Fruit fly (Drosophila melanogaster): ENCODE measurements around the gene ATPsynO.
A peak's percentile ranks its signal among the peaks of the same experiment; 100 is the strongest.

The ATPsynO gene

DNA sequence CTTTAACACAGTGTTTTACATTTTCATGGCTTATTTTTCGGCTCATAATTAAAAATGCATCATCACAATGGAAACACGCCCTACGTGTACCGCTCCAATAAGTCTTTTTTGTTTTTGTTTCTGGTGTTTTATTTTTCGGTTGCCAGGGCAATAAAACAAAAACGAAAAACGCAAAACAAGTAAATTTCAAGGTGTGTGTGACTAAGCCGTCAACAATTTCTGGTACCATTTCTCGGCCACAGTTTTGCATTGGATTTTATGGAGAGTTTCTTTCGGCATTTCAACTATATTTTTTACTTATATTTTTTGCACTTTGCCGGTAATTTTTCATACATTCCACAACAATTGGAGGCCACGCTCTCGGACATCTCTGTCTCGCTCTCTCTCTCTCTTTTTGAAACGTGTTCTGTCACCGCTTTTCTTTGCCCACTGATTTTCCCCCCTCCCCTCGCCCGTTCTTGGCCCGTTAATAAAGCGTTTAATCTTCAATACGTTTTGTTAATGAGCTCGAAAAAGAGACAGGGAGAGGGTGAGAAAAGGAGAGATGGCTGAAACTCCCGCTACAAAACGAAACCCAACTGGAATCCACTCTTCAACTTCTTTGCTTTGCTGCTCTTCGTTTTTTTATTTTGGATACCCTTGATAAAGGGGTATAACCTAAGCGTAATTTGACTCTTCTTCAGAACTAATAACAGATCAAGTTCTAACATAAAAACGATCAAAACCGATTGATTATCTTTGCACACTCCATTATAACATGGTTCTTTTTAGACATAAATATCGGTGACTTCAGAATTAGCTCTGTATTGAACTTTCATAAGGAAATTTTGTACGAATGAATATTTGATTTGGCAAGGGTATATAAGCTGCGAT lies 27.9 kb downstream of the ATPsynO start (continued):
- TF ChIP-seq spab (GFP tag; optimal IDR thresholded peaks at IDR 0.05) (no peak), CG34406 (GFP tag; optimal IDR thresholded peaks at IDR 0.05) (peak; percentile 33), CG1621 (tag; optimal IDR thresholded peaks at IDR 0.05) (no peak), CG8319 (GFP tag; optimal IDR thresholded peaks at IDR 0.05) (no peak), CG3032 (tag; optimal IDR thresholded peaks at IDR 0.05) (no peak), CG31627 (GFP tag; optimal IDR thresholded peaks at IDR 0.05) (no peak), dsx (GFP tag; optimal IDR thresholded peaks at IDR 0.05; ENCODE audit: poor library complexity, severe bottlenecking) (no peak), Sox14 (GFP tag; optimal IDR thresholded peaks at IDR 0.05) (no peak), Blimp-1 (GFP tag; optimal IDR thresholded peaks at IDR 0.05) (peak; percentile 67)

- TF ChIP-seq CG3919 (GFP tag; optimal IDR thresholded peaks at IDR 0.05) (no peak), vri (GFP tag; optimal IDR thresholded peaks at IDR 0.05) (peak; percentile 42), CG6854 (GFP tag; optimal IDR thresholded peaks at IDR 0.05) (no peak), CG34406 (GFP tag; optimal IDR thresholded peaks at IDR 0.05) (no peak), CG10631 (GFP tag; optimal IDR thresholded peaks at IDR 0.05) (no peak), Blimp-1 (GFP tag; optimal IDR thresholded peaks at IDR 0.05) (peak; percentile 17), fd85E (GFP tag; optimal IDR thresholded peaks at IDR 0.05) (no peak), Smox (GFP tag; optimal IDR thresholded peaks at IDR 0.05) (no peak), CG8632 (GFP tag; optimal IDR thresholded peaks at IDR 0.05) (no peak), spab (GFP tag; optimal IDR thresholded peaks at IDR 0.05) (no peak), svp (GFP tag) (no peak)
Observed at dm6 chr3R:15293878-15294350, 28.5 kb downstream of the ATPsynO start.

DNA sequence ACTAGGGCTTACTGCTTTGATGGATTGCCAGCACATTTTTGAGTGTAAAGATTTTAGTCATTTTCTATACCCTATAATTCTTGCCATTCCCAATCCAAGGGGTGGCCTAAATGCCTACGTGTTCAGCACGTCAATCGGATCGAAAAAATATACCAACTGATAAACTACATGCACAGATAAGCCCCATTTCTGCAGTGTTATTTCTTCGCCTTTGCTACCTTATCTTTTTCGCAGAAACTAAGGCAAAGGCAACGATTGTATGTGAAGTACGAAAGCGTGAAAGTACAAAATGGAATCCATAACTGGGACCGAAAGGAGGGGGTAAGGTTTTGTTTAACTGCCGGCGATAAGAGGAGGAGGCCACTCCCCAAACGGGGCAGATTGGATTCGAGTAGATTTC lies 32.5 kb downstream of the ATPsynO start:
- TF ChIP-seq Sox14 (GFP tag; optimal IDR thresholded peaks at IDR 0.05) (no peak), vri (GFP tag; optimal IDR thresholded peaks at IDR 0.05) (peak; percentile 83)

dm6 chr3R:15305246-15305645 lies 39.9 kb downstream of the ATPsynO start:
- TF ChIP-seq fd85E (GFP tag; optimal IDR thresholded peaks at IDR 0.05) (no peak), CG6792 (GFP tag; optimal IDR thresholded peaks at IDR 0.05) (no peak), lz (GFP tag; optimal IDR thresholded peaks at IDR 0.05) (no peak), topi (GFP tag; optimal IDR thresholded peaks at IDR 0.05) (no peak), Ets96B (tag; optimal IDR thresholded peaks at IDR 0.05) (no peak), Eip78C (GFP tag) (no peak), Blimp-1 (GFP tag; optimal IDR thresholded peaks at IDR 0.05) (no peak), CG6808 (GFP tag; optimal IDR thresholded peaks at IDR 0.05) (no peak), achi (GFP tag; optimal IDR thresholded peaks at IDR 0.05) (no peak), Smox (GFP tag; optimal IDR thresholded peaks at IDR 0.05) (no peak), svp (GFP tag) (no peak), eg (GFP tag; IDR thresholded peaks at IDR 0.05) (no peak), fd59A (GFP tag; optimal IDR thresholded peaks at IDR 0.05) (no peak), CG6163 (GFP tag; IDR thresholded peaks at IDR 0.05) (no peak)

DNA sequence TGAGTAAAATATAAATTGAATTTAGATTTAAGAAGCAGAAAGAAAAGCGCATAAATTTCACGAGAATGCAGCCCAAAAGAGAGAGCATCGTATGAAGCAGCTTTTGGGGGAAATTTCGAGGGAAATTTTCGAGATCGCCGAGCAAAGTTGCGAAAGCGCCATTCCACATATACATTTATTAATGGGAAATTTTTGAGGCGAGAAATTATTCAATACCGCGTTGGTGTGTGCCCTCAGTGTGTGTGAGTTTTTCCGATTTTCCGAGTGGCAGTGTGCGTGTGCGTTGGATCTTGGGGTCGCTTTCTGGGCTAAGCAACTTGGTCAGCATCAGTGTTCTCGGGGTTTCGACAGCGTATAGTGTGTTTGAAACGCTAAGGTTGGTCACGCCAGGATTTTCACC lies 44.5 kb downstream of the ATPsynO start, which contains the start of gene Tm2:
TSS of gene Tm2 (plus strand) at position 270 of the 400 bp plus-strand sequence.
- TF ChIP-seq Sox102F (GFP tag; optimal IDR thresholded peaks at IDR 0.05) (no peak), CG6808 (GFP tag; optimal IDR thresholded peaks at IDR 0.05) (no peak), Hr39 (GFP tag; optimal IDR thresholded peaks at IDR 0.05) (no peak), achi (GFP tag; optimal IDR thresholded peaks at IDR 0.05) (no peak), CG3032 (tag; optimal IDR thresholded peaks at IDR 0.05) (no peak), CG6854 (GFP tag; optimal IDR thresholded peaks at IDR 0.05) (no peak), fd59A (GFP tag; optimal IDR thresholded peaks at IDR 0.05) (no peak), CG6163 (GFP tag; IDR thresholded peaks at IDR 0.05) (no peak), Sox14 (GFP tag; optimal IDR thresholded peaks at IDR 0.05) (no peak), CG8632 (GFP tag; optimal IDR thresholded peaks at IDR 0.05) (no peak), CG32006 (GFP tag; optimal IDR thresholded peaks at IDR 0.05) (no peak), Ets96B (tag; optimal IDR thresholded peaks at IDR 0.05) (no peak)

Measured in whole organism, prepupa.